Fruit fly (Drosophila melanogaster) whole organism, pupa: Measurements from ENCODE around the gene ssp.

Source experiments
- CG10348 ChIP-seq: fragments of 200-800 bp; sonication (Bioruptor generic); IDR thresholded peaks from 2 replicates; pipeline ENCODE4 v1.3.6; 2022; ENCODE audit warnings: missing biosample characterization, missing genetic modification characterization
- CG12605 ChIP-seq: fragments of 200-800 bp; sonication (Bioruptor generic); IDR thresholded peaks from 2 replicates; pipeline ENCODE4 v1.3.6; 2022; ENCODE audit warnings: missing biosample characterization, missing genetic modification characterization
- CG13204 ChIP-seq: fragments of 200-800 bp; sonication (Bioruptor generic); optimal IDR thresholded peaks from 2 replicates; lab custom pipeline; 2018; ENCODE audit warnings: missing biosample characterization, mild to moderate bottlenecking, missing genetic modification characterization, moderate library complexity
- CG14655 ChIP-seq: fragments of 200-800 bp; sonication (Bioruptor generic); optimal IDR thresholded peaks from 3 replicates; lab custom pipeline; 2017; ENCODE audit warnings: mild to moderate bottlenecking, missing biosample characterization, missing genetic modification reagents, missing genetic modification characterization
- CG15710 ChIP-seq: fragments of 200-800 bp; sonication (Bioruptor generic); optimal IDR thresholded peaks from 2 replicates; lab custom pipeline; 2018; ENCODE audit warnings: missing biosample characterization, mild to moderate bottlenecking, missing genetic modification characterization, moderate library complexity
- CG17806 ChIP-seq: fragments of 200-800 bp; sonication (Bioruptor generic); optimal IDR thresholded peaks from 2 replicates; lab custom pipeline; 2018; ENCODE audit warnings: missing biosample characterization, mild to moderate bottlenecking, missing genetic modification characterization, moderate library complexity
- CG32121 ChIP-seq: fragments of 200-800 bp; sonication (Bioruptor generic); IDR thresholded peaks from 2 replicates; pipeline ENCODE4 v1.3.6; 2022; ENCODE audit warnings: missing biosample characterization, missing genetic modification characterization
- CG34367 ChIP-seq: fragments of 200-800 bp; sonication (Bioruptor generic); optimal IDR thresholded peaks from 2 replicates; lab custom pipeline; 2018; ENCODE audit warnings: missing biosample characterization, mild to moderate bottlenecking, missing genetic modification characterization
- CG4496 ChIP-seq: fragments of 200-800 bp; sonication (Bioruptor generic); IDR thresholded peaks from 3 replicates; pipeline ENCODE4 v1.3.6; 2022; ENCODE audit warnings: missing biosample characterization, missing genetic modification characterization
- CG8159 ChIP-seq: fragments of 200-800 bp; sonication (Bioruptor generic); optimal IDR thresholded peaks from 3 replicates; lab custom pipeline; 2018; ENCODE audit warnings: missing biosample characterization, mild to moderate bottlenecking, missing genetic modification characterization, moderate library complexity
- CG8301 ChIP-seq: fragments of 200-800 bp; sonication (Bioruptor generic); optimal IDR thresholded peaks from 2 replicates; lab custom pipeline; 2018; ENCODE audit warnings: missing biosample characterization, mild to moderate bottlenecking, missing genetic modification characterization
- CG9948 ChIP-seq: fragments of 200-800 bp; sonication (Bioruptor generic); optimal IDR thresholded peaks from 2 replicates; lab custom pipeline; 2018; ENCODE audit warnings: missing biosample characterization, mild to moderate bottlenecking, missing genetic modification characterization, moderate library complexity
- D1 ChIP-seq: fragments of 200-800 bp; sonication (Bioruptor generic); optimal IDR thresholded peaks from 2 replicates; lab custom pipeline; 2018; ENCODE audit warnings: missing biosample characterization, mild to moderate bottlenecking, missing genetic modification characterization, moderate library complexity
- EcR ChIP-seq: fragments of 200-800 bp; sonication (Bioruptor generic); optimal IDR thresholded peaks from 3 replicates; lab custom pipeline; 2019; ENCODE audit warnings: missing biosample characterization, missing genetic modification characterization, mild to moderate bottlenecking, moderate library complexity, missing genetic modification reagents
- Ets98B ChIP-seq: fragments of 200-800 bp; sonication (Bioruptor generic); IDR thresholded peaks from 2 replicates; pipeline ENCODE4 v1.3.6; 2022; ENCODE audit warnings: missing biosample characterization, missing genetic modification characterization
- Pif1A ChIP-seq: fragments of 200-800 bp; sonication (Bioruptor generic); optimal IDR thresholded peaks from 3 replicates; lab custom pipeline; 2016; ENCODE audit warnings: missing biosample characterization, missing genetic modification characterization
- Pif1B ChIP-seq: fragments of 200-800 bp; sonication (Bioruptor generic); optimal IDR thresholded peaks from 3 replicates; lab custom pipeline; 2016; ENCODE audit warnings: missing biosample characterization, missing genetic modification characterization
- Snoo ChIP-seq: fragments of 200-800 bp; sonication (Bioruptor generic); optimal IDR thresholded peaks from 3 replicates; lab custom pipeline; 2017; ENCODE audit warnings: missing biosample characterization, mild to moderate bottlenecking, missing genetic modification characterization, inconsistent platforms
- fd96Ca ChIP-seq: fragments of 200-800 bp; sonication (Bioruptor generic); IDR thresholded peaks from 3 replicates; pipeline ENCODE4 v1.3.6; 2022; ENCODE audit warnings: missing biosample characterization, missing genetic modification characterization
- gl ChIP-seq: fragments of 200-800 bp; sonication (Bioruptor generic); optimal IDR thresholded peaks from 2 replicates; lab custom pipeline; 2018; ENCODE audit warnings: missing biosample characterization, mild to moderate bottlenecking, missing genetic modification characterization
- rn ChIP-seq: fragments of 200-800 bp; sonication (Bioruptor generic); IDR thresholded peaks from 2 replicates; pipeline ENCODE4 v1.3.6; 2022; ENCODE audit warnings: missing biosample characterization, missing genetic modification characterization

Gene ssp

dm6 chr3L:12138113-12138899 is 20.2 kb downstream of the ssp start, which contains the start of the genes ND-SGDH and RhoGAP68F:
Gene ND-SGDH (minus strand): TSS chr3L:12138584.
Gene RhoGAP68F (plus strand): TSS chr3L:12138868.
- TF ChIP-seq EcR: no peak
- TF ChIP-seq CG10348 (GFP tag; lab: Robert Waterston, UW): 0 out of 2 replicates have a peak, but pooled peaks have one; percentile 20
- no peak for TF ChIP-seq CG12605 (GFP tag; lab: Robert Waterston, UW)
- peak; percentile 53; the same call in 1 of the 2 replicates for TF ChIP-seq Ets98B (GFP tag; lab: Robert Waterston, UW)
- 0 out of 3 replicates have a peak, but pooled peaks have one; percentile 36 for TF ChIP-seq CG4496 (GFP tag; lab: Robert Waterston, UW)
- TF ChIP-seq CG34367: peak; percentile 53
- no peak for TF ChIP-seq gl (tag; lab: Kevin White, UChicago)
- peak; percentile 48 for TF ChIP-seq CG17806 (tag; lab: Kevin White, UChicago)
- no peak for TF ChIP-seq D1
- TF ChIP-seq CG15710 (tag; lab: Kevin White, UChicago): peak; percentile 76
- peak; percentile 54 for TF ChIP-seq CG9948 (tag; lab: Kevin White, UChicago)
- peak; percentile 40 for TF ChIP-seq Pif1B (GFP tag; lab: Kevin White, UChicago)
- peak; percentile 53 for TF ChIP-seq CG8301 (tag; lab: Kevin White, UChicago)
- TF ChIP-seq CG8159 (tag; lab: Kevin White, UChicago): peak; percentile 75
- TF ChIP-seq fd96Ca: no peak; the same call in 2 of the 3 replicates
- TF ChIP-seq Pif1A (GFP tag; lab: Kevin White, UChicago): no peak
- TF ChIP-seq CG13204: no peak
- TF ChIP-seq CG32121 (GFP tag; lab: Robert Waterston, UW): peak; percentile 45; the same call in 1 of the 2 replicates
- TF ChIP-seq Snoo (tag; lab: Kevin White, UChicago): peak; percentile 67
- no peak for TF ChIP-seq CG14655 (GFP tag; lab: Kevin White, UChicago)
- no peak for TF ChIP-seq rn (GFP tag; lab: Robert Waterston, UW)

- TF ChIP-seq CG12605 (GFP tag; lab: Robert Waterston, UW) (0 out of 2 replicates have a peak, but pooled peaks have one; percentile 11), CG4496 (GFP tag; lab: Robert Waterston, UW) (peak; percentile 62), CG15710 (tag; lab: Kevin White, UChicago) (peak; percentile 44), CG8159 (tag; lab: Kevin White, UChicago) (peak; percentile 54), CG9948 (tag; lab: Kevin White, UChicago) (peak; percentile 39), CG17806 (tag; lab: Kevin White, UChicago) (peak; percentile 43), CG34367 (peak; percentile 26), CG8301 (tag; lab: Kevin White, UChicago) (peak; percentile 39), CG14655 (GFP tag; lab: Kevin White, UChicago) (no peak), Pif1B (GFP tag; lab: Kevin White, UChicago) (no peak), CG32121 (GFP tag; lab: Robert Waterston, UW) (no peak; the same call in 1 of the 2 replicates), Ets98B (GFP tag; lab: Robert Waterston, UW) (peak; percentile 43), fd96Ca (0 out of 3 replicates have a peak, but pooled peaks have one; percentile 43), Snoo (tag; lab: Kevin White, UChicago) (peak; percentile 51), Pif1A (GFP tag; lab: Kevin White, UChicago) (no peak), EcR (no peak)
Observed at dm6 chr3L:12139232-12139698, 21.2 kb downstream of the ssp start.

DNA sequence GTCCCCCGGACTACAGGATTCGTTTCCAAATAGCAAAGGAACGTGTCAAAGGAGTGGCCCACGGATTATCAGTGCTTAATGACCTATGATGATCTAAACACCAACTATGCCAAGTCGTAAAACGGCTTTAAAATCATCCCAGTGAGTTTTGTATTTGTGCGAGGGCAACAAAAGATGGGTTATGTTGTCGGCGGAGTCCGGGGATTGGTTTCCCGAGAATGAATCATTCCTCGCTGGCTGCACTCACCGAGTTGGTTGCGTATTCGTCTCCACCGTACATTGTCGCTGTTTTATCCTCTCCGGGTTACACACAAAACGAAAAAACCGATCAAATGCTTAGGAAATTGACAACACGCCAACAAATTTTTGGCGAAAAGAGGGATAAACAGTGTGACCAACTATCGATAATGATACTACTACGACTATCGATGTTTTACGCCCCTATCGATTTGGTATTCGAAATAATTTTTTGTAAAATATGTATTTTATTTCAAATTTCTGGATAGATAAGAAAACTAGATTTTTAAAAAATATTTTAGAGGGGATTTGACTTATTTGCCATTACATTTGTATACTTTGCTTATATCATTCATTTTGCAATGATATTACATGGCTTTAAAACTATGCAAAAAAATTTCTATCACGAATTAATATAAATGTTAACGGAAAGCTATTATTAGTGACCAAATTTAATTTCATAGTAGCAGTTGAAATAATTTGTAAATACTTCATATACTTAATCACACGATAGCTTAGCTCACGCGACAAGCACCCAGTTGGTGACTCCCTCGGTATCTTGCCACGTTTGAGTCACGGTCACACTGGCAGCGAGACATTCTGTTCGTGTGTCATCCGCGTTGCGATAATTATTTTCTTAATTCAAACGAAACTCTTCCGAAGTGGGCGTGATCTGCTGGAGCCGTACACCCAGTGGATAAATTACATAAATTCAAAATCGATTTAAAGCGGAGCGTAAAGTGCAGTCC is 27.9 kb downstream of the ssp start, which contains the start of the genes eIF3l and Nrx-IV:
eIF3l (minus strand) TSS at position 389 of the 986 bp plus-strand sequence.
Nrx-IV (plus strand) TSS at position 811 of the 986 bp plus-strand sequence.
- TF ChIP-seq CG4496 (GFP tag; lab: Robert Waterston, UW) (0 out of 3 replicates have a peak, but pooled peaks have one; percentile 16), CG13204 (no peak)

DNA sequence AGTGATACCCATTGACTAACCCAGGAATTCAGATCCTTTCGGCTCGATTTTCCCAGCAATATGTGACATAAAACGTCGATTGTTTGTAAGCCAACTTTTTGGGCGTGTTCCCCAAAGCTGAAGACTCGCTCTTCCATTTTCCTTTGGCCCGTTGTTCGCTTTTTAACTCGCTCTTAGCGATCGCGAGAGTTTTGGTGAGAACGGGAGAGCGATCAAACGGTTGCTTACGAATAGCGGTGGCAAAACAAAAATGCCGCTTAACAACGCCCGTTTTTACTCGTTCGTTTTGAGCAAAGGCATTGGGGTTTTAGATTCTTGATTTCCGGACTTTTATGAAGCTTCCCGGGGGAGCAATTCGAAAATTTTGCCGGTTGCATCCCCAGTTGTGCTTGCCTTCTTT is 28.9 kb downstream of the ssp start:
- TF ChIP-seq Pif1B (GFP tag; lab: Kevin White, UChicago): no peak
- no peak for TF ChIP-seq Pif1A (GFP tag; lab: Kevin White, UChicago)
- no peak for TF ChIP-seq CG8159 (tag; lab: Kevin White, UChicago)
- no peak for TF ChIP-seq Ets98B (GFP tag; lab: Robert Waterston, UW)
- no peak for TF ChIP-seq CG32121 (GFP tag; lab: Robert Waterston, UW)
- no peak for TF ChIP-seq Snoo (tag; lab: Kevin White, UChicago)
- TF ChIP-seq CG10348 (GFP tag; lab: Robert Waterston, UW): no peak
- no peak for TF ChIP-seq CG4496 (GFP tag; lab: Robert Waterston, UW)
- no peak for TF ChIP-seq CG15710 (tag; lab: Kevin White, UChicago)
- TF ChIP-seq rn (GFP tag; lab: Robert Waterston, UW): no peak
- no peak for TF ChIP-seq CG34367
- no peak for TF ChIP-seq CG8301 (tag; lab: Kevin White, UChicago)
- no peak for TF ChIP-seq CG9948 (tag; lab: Kevin White, UChicago)
- no peak for TF ChIP-seq CG12605 (GFP tag; lab: Robert Waterston, UW)
